Worm (Caenorhabditis elegans): ENCODE data around the gene ZK1010.4.

ZK1010.4 gene

ce11 chrIII:13032429-13033018 is 51.7 kb downstream of the ZK1010.4 start:
- TF ChIP-seq ztf-23 (GFP tag; IDR thresholded peaks at IDR 0.05) (0 out of 2 replicates have a peak, but pooled peaks have one; percentile 12), flt-1 (GFP tag; IDR thresholded peaks at IDR 0.05) (0 out of 2 replicates have a peak, but pooled peaks have one; percentile 5), T22C8.4 (GFP tag; IDR thresholded peaks at IDR 0.05) (no peak), tab-1 (GFP tag; IDR thresholded peaks at IDR 0.05) (no peak)

All from whole organism, midembryonic.